Fruit fly (Drosophila melanogaster): Measurements from ENCODE around the gene CG43349.

CG43349 gene

dm6 chr2L:1169867-1170415, 30.1 kb upstream of the CG43349 start, which contains the start of the genes CG31922 and Plap (continued):
- TF ChIP-seq CG2889 (GFP tag; IDR thresholded peaks at IDR 0.05) (no peak), TFAM (GFP tag; optimal IDR thresholded peaks at IDR 0.05) (no peak), sens-2 (GFP tag; IDR thresholded peaks at IDR 0.05) (no peak), CG10274 (GFP tag; optimal IDR thresholded peaks at IDR 0.05) (no peak), zfh2 (GFP tag; optimal IDR thresholded peaks at IDR 0.05) (peak; percentile 84), Vsx1 (GFP tag; optimal IDR thresholded peaks at IDR 0.05) (no peak), CG32767 (GFP tag; IDR thresholded peaks at IDR 0.05) (peak; percentile 36; the same call in 1 of the 2 replicates), fu2 (GFP tag; optimal IDR thresholded peaks at IDR 0.05) (peak; percentile 27), CG7745 (tag; optimal IDR thresholded peaks at IDR 0.05) (no peak), CG16779 (GFP tag; IDR thresholded peaks at IDR 0.05) (no peak), CG15479 (GFP tag; optimal IDR thresholded peaks at IDR 0.05) (no peak), bowl (GFP tag; IDR thresholded peaks at IDR 0.05) (no peak), CG2129 (GFP tag; IDR thresholded peaks at IDR 0.05; ENCODE audit: partially characterized antibody) (peak; percentile 91), dysf (GFP tag; IDR thresholded peaks at IDR 0.05) (peak; percentile 62; the same call in 1 of the 3 replicates), CG1529 (GFP tag; optimal IDR thresholded peaks at IDR 0.05) (no peak), disco-r (GFP tag; optimal IDR thresholded peaks at IDR 0.05) (peak; percentile 31), usp (GFP tag; optimal IDR thresholded peaks at IDR 0.05) (no peak), CG9727 (GFP tag; optimal IDR thresholded peaks at IDR 0.05) (peak; percentile 71), luna (GFP tag; optimal IDR thresholded peaks at IDR 0.05) (peak; percentile 21), Ssrp (tag; optimal IDR thresholded peaks at IDR 0.05) (peak; percentile 59), CG10366 (GFP tag; IDR thresholded peaks at IDR 0.05) (peak; percentile 38), HLHmδ (GFP tag; optimal IDR thresholded peaks at IDR 0.05) (no peak), Oaz (GFP tag; IDR thresholded peaks at IDR 0.05) (0 out of 2 replicates have a peak, but pooled peaks have one; percentile 26), CG32772 (GFP tag; IDR thresholded peaks at IDR 0.05) (no peak), Stat92E (GFP tag; optimal IDR thresholded peaks at IDR 0.05) (no peak), Rfx (GFP tag; IDR thresholded peaks at IDR 0.05) (peak; percentile 82), CrebB (tag; optimal IDR thresholded peaks at IDR 0.05) (peak; percentile 32), YL-1 (GFP tag; optimal IDR thresholded peaks at IDR 0.05) (peak; percentile 74), jigr1 (GFP tag; IDR thresholded peaks at IDR 0.05) (no peak), ewg (GFP tag; optimal IDR thresholded peaks at IDR 0.05) (no peak), CG16815 (GFP tag; optimal IDR thresholded peaks at IDR 0.05) (peak; percentile 48), Taf1 (GFP tag; IDR thresholded peaks at IDR 0.05) (peak; percentile 39; the same call in 1 of the 2 replicates), BtbVII (GFP tag; optimal IDR thresholded peaks at IDR 0.05) (no peak), grau (tag; optimal IDR thresholded peaks at IDR 0.05) (peak; percentile 76), bcd (GFP tag; optimal IDR thresholded peaks at IDR 0.05) (peak; percentile 63), mirr (GFP tag; optimal IDR thresholded peaks at IDR 0.05) (no peak), bsh (GFP tag; optimal IDR thresholded peaks at IDR 0.05) (peak in 1 of 2 experiments; percentile 48), so (GFP tag; IDR thresholded peaks at IDR 0.05) (no peak; the same call in 2 of the 3 replicates), Six4 (GFP tag; optimal IDR thresholded peaks at IDR 0.05) (peak; percentile 41), HmgZ (tag; optimal IDR thresholded peaks at IDR 0.05) (peak; percentile 73), Atf6 (GFP tag; IDR thresholded peaks at IDR 0.05) (peak; percentile 60; the same call in 1 of the 2 replicates), CG4360 (GFP tag; IDR thresholded peaks at IDR 0.05) (no peak), Oli (tag; optimal IDR thresholded peaks at IDR 0.05) (peak; percentile 51), kni (GFP tag; optimal IDR thresholded peaks at IDR 0.05) (peak; percentile 14), CG43689 (GFP tag; IDR thresholded peaks at IDR 0.05) (no peak), jumu (GFP tag; optimal IDR thresholded peaks at IDR 0.05) (peak; percentile 39), CG14050 (GFP tag; IDR thresholded peaks at IDR 0.05) (no peak), pho (GFP tag; optimal IDR thresholded peaks at IDR 0.05) (peak; percentile 81), HLH4C (GFP tag; IDR thresholded peaks at IDR 0.05; ENCODE audit: partially characterized antibody) (peak; percentile 79), CG8281 (tag; optimal IDR thresholded peaks at IDR 0.05) (peak; percentile 36)

All from whole organism, embryonic.